Fruit fly (Drosophila melanogaster) whole organism, embryonic: ENCODE measurements around the gene Cdc16.

Experiments used
- Antp ChIP-seq: fragments of 200-800 bp; sonication (Bioruptor generic); optimal IDR thresholded peaks from 3 replicates; lab custom pipeline; 2016; ENCODE audit warnings: missing biosample characterization, missing genetic modification characterization
- Awh ChIP-seq: fragments of 200-800 bp; sonication (Bioruptor generic); IDR thresholded peaks from 2 replicates; pipeline ENCODE4, ENCODE4 v1.3.6; 2022; ENCODE audit warnings: missing biosample characterization, missing genetic modification characterization
- Bgb ChIP-seq: fragments of 200-800 bp; sonication (Bioruptor generic); IDR thresholded peaks from 2 replicates; pipeline ENCODE4 v1.3.6; 2022; ENCODE audit warnings: missing biosample characterization, missing genetic modification characterization; ENCODE audit not compliant: partially characterized antibody
- CG10543 ChIP-seq: fragments of 200-800 bp; sonication (Bioruptor generic); optimal IDR thresholded peaks from 3 replicates; lab custom pipeline; 2017; ENCODE audit warnings: missing biosample characterization, mild to moderate bottlenecking, missing genetic modification characterization, moderate library complexity
- CG13624 ChIP-seq: fragments of 200-800 bp; sonication (Bioruptor generic); optimal IDR thresholded peaks from 2 replicates; lab custom pipeline; 2016; ENCODE audit warnings: missing biosample characterization, missing genetic modification characterization
- CG13775 ChIP-seq: fragments of 200-800 bp; sonication (Bioruptor generic); optimal IDR thresholded peaks from 3 replicates; lab custom pipeline; 2017; ENCODE audit warnings: missing biosample characterization, mild to moderate bottlenecking, missing genetic modification characterization
- CG1529 ChIP-seq: fragments of 200-800 bp; sonication (Bioruptor generic); optimal IDR thresholded peaks from 3 replicates; lab custom pipeline; 2018; ENCODE audit warnings: missing biosample characterization, missing genetic modification characterization
- CG1603 ChIP-seq: fragments of 200-800 bp; sonication (Bioruptor generic); optimal IDR thresholded peaks from 2 replicates; lab custom pipeline; 2019; ENCODE audit warnings: missing biosample characterization, mild to moderate bottlenecking, missing genetic modification characterization, moderate library complexity
- CG17568 ChIP-seq: fragments of 200-800 bp; sonication (Bioruptor generic); optimal IDR thresholded peaks from 2 replicates; lab custom pipeline; 2018; ENCODE audit warnings: missing biosample characterization, mild to moderate bottlenecking, missing genetic modification characterization, moderate library complexity
- CG17802 ChIP-seq: fragments of 200-800 bp; sonication (Bioruptor generic); optimal IDR thresholded peaks from 2 replicates; lab custom pipeline; 2018; ENCODE audit warnings: missing biosample characterization, mild to moderate bottlenecking, missing genetic modification characterization, moderate library complexity
- CG2678 ChIP-seq: fragments of 200-800 bp; sonication (Bioruptor generic); optimal IDR thresholded peaks from 3 replicates; lab custom pipeline; 2019; ENCODE audit warnings: missing biosample characterization, mild to moderate bottlenecking, missing genetic modification characterization, moderate library complexity
- CG42726 ChIP-seq: fragments of 200-800 bp; sonication (Bioruptor generic); IDR thresholded peaks from 2 replicates; pipeline ENCODE4 v1.3.6; 2022; ENCODE audit warnings: missing biosample characterization, missing genetic modification characterization; ENCODE audit not compliant: partially characterized antibody
- CG4282 ChIP-seq: fragments of 200-800 bp; sonication (Bioruptor generic); optimal IDR thresholded peaks from 2 replicates; lab custom pipeline; 2016; ENCODE audit warnings: missing biosample characterization, missing genetic modification characterization
- CG4617 ChIP-seq: fragments of 200-800 bp; sonication (Bioruptor generic); optimal IDR thresholded peaks from 3 replicates; lab custom pipeline; 2016; ENCODE audit warnings: missing biosample characterization, missing genetic modification characterization, borderline replicate concordance
- CG4730 ChIP-seq: fragments of 200-800 bp; sonication (Bioruptor generic); IDR thresholded peaks from 2 replicates; pipeline ENCODE4 v1.3.6; 2022; ENCODE audit warnings: missing biosample characterization, missing genetic modification characterization
- CG6272 ChIP-seq: fragments of 200-800 bp; sonication (Bioruptor generic); IDR thresholded peaks from 2 replicates; pipeline ENCODE4 v1.3.6; 2022; ENCODE audit warnings: missing biosample characterization, missing genetic modification characterization
- CG7271 ChIP-seq: fragments of 200-800 bp; sonication (Bioruptor generic); optimal IDR thresholded peaks from 2 replicates; lab custom pipeline; 2018; ENCODE audit warnings: missing biosample characterization, mild to moderate bottlenecking, missing genetic modification characterization, moderate library complexity
- CG7786 ChIP-seq: fragments of 200-800 bp; sonication (Bioruptor generic); optimal IDR thresholded peaks from 2 replicates; lab custom pipeline; 2016; ENCODE audit warnings: missing biosample characterization, missing genetic modification characterization
- CG7987 ChIP-seq: fragments of 200-800 bp; sonication (Bioruptor generic); optimal IDR thresholded peaks from 2 replicates; lab custom pipeline; 2018; ENCODE audit warnings: missing biosample characterization, mild to moderate bottlenecking, missing genetic modification characterization, moderate library complexity
- CG8765 ChIP-seq: fragments of 200-800 bp; sonication (Bioruptor generic); IDR thresholded peaks from 2 replicates; pipeline ENCODE4 v1.3.6; 2022; ENCODE audit warnings: missing biosample characterization, missing genetic modification characterization
- CG9609 ChIP-seq: fragments of 200-800 bp; sonication (Bioruptor generic); optimal IDR thresholded peaks from 3 replicates; lab custom pipeline; 2016; ENCODE audit warnings: missing biosample characterization, missing genetic modification characterization
- Dbx ChIP-seq: fragments of 200-800 bp; sonication (Bioruptor generic); IDR thresholded peaks from 3 replicates; pipeline ENCODE4 v1.3.6; 2022; ENCODE audit warnings: missing biosample characterization, missing genetic modification characterization
- Dp ChIP-seq: fragments of 200-800 bp; sonication (Bioruptor generic); optimal IDR thresholded peaks from 2 replicates; lab custom pipeline; 2018; ENCODE audit warnings: missing biosample characterization, mild to moderate bottlenecking, missing genetic modification characterization, moderate library complexity
- Fer1 ChIP-seq: fragments of 200-800 bp; sonication (Bioruptor generic); optimal IDR thresholded peaks from 2 replicates; lab custom pipeline; 2017; ENCODE audit warnings: missing biosample characterization, mild to moderate bottlenecking, missing genetic modification characterization
- Hmx ChIP-seq: fragments of 200-800 bp; sonication (Bioruptor generic); optimal IDR thresholded peaks from 2 replicates; lab custom pipeline; 2016; ENCODE audit warnings: missing biosample characterization, missing genetic modification characterization
- Lim3 ChIP-seq: fragments of 200-800 bp; sonication (Bioruptor generic); IDR thresholded peaks from 2 replicates; pipeline ENCODE4 v1.3.6; 2022; ENCODE audit warnings: missing biosample characterization, missing genetic modification characterization
- Meics ChIP-seq: fragments of 200-800 bp; sonication (Bioruptor generic); optimal IDR thresholded peaks from 2 replicates; lab custom pipeline; 2017; ENCODE audit warnings: missing biosample characterization, mild to moderate bottlenecking, missing genetic modification characterization
- Six4 ChIP-seq: fragments of 200-800 bp; sonication (Bioruptor generic); optimal IDR thresholded peaks from 2 replicates; lab custom pipeline; 2016; ENCODE audit warnings: missing biosample characterization, missing genetic modification characterization
- Taf1 ChIP-seq: fragments of 200-800 bp; sonication (Bioruptor generic); IDR thresholded peaks from 2 replicates; pipeline ENCODE4 v1.3.6; 2022; ENCODE audit warnings: missing biosample characterization, missing genetic modification characterization
- Trl ChIP-seq, 3 experiments: fragments of >200 bp in 2 of 3; fragments of 200-800 bp in 1 of 3; sonication (Bioruptor generic) in 1 of 3; optimal IDR thresholded peaks; 2 replicates in 1 of 3; 3 replicates in 2 of 3; lab custom pipeline; 2016 to 2017; ENCODE audit warnings: missing biosample characterization in 1 of 3, missing genetic modification characterization in 1 of 3
- Vsx1 ChIP-seq: fragments of 200-800 bp; sonication (Bioruptor generic); optimal IDR thresholded peaks from 2 replicates; lab custom pipeline; 2017; ENCODE audit warnings: missing biosample characterization, mild to moderate bottlenecking, missing genetic modification characterization, missing genetic modification reagents
- Xrp1 ChIP-seq: fragments of 200-800 bp; sonication (Bioruptor generic); IDR thresholded peaks from 2 replicates; pipeline ENCODE4 v1.3.6; 2022; ENCODE audit warnings: missing biosample characterization, missing genetic modification characterization
- bigmax ChIP-seq: fragments of 200-800 bp; sonication (Bioruptor generic); optimal IDR thresholded peaks from 2 replicates; lab custom pipeline; 2018; ENCODE audit warnings: missing biosample characterization, mild to moderate bottlenecking, missing genetic modification characterization
- chif ChIP-seq, 2 experiments: fragments of 200-800 bp; sonication (Bioruptor generic); optimal IDR thresholded peaks; 3 replicates each; lab custom pipeline; 2016; ENCODE audit warnings: missing biosample characterization in 2 of 2, missing genetic modification characterization in 2 of 2
- ci ChIP-seq: fragments of 200-800 bp; sonication (Bioruptor generic); IDR thresholded peaks from 3 replicates; pipeline ENCODE4 v1.3.6; 2022; ENCODE audit warnings: missing biosample characterization, missing genetic modification characterization
- disco-r ChIP-seq: fragments of 200-800 bp; sonication (Bioruptor generic); optimal IDR thresholded peaks from 2 replicates; lab custom pipeline; 2016; ENCODE audit warnings: missing biosample characterization, missing genetic modification characterization
- ftz-f1 ChIP-seq: fragments of 200-800 bp; sonication (Bioruptor generic); optimal IDR thresholded peaks from 2 replicates; lab custom pipeline; 2016; ENCODE audit warnings: missing biosample characterization, missing genetic modification characterization
- gcm2 ChIP-seq: fragments of 200-800 bp; sonication (Bioruptor generic); optimal IDR thresholded peaks from 2 replicates; lab custom pipeline; 2016; ENCODE audit warnings: missing biosample characterization, missing genetic modification characterization
- gem ChIP-seq: fragments of 200-800 bp; sonication (Bioruptor generic); optimal IDR thresholded peaks from 2 replicates; lab custom pipeline; 2019; ENCODE audit warnings: missing biosample characterization, mild to moderate bottlenecking, missing genetic modification characterization, moderate library complexity
- insv ChIP-seq, 2 experiments: fragments of 200-800 bp; sonication (Bioruptor generic); optimal IDR thresholded peaks; 3 replicates each; lab custom pipeline; 2016 to 2018; ENCODE audit warnings: missing biosample characterization in 2 of 2, missing genetic modification characterization in 2 of 2
- nom ChIP-seq: fragments of 200-800 bp; sonication (Bioruptor generic); optimal IDR thresholded peaks from 2 replicates; lab custom pipeline; 2017; ENCODE audit warnings: missing biosample characterization, missing genetic modification characterization, mild to moderate bottlenecking, moderate library complexity, missing genetic modification reagents
- otp ChIP-seq: fragments of 200-800 bp; sonication (Bioruptor generic); IDR thresholded peaks from 3 replicates; pipeline ENCODE4, ENCODE4 v1.3.6; 2022; ENCODE audit warnings: missing biosample characterization, missing genetic modification characterization
- p53 ChIP-seq: fragments of 200-800 bp; sonication (Bioruptor generic); optimal IDR thresholded peaks from 2 replicates; lab custom pipeline; 2016; ENCODE audit warnings: missing biosample characterization, missing genetic modification characterization
- pan ChIP-seq, 4 experiments: fragments of >200 bp in 3 of 4; fragments of 200-800 bp in 1 of 4; sonication (Bioruptor generic) in 1 of 4; optimal IDR thresholded peaks in 3 of 4; IDR thresholded peaks in 1 of 4; 2 replicates each; pipeline versions ENCODE4 v1.3.6 to Lab custom; 2017 to 2022; ENCODE audit warnings: missing biosample characterization in 2 of 4, missing genetic modification characterization in 2 of 4, mixed read lengths in 1 of 4
- sim ChIP-seq: fragments of 200-800 bp; sonication (Bioruptor generic); IDR thresholded peaks from 2 replicates; pipeline ENCODE4 v1.3.6; 2022; ENCODE audit warnings: missing biosample characterization, missing genetic modification characterization
- tap ChIP-seq: fragments of 200-800 bp; optimal IDR thresholded peaks from 3 replicates; lab custom pipeline; 2019; ENCODE audit warnings: missing biosample characterization, mild to moderate bottlenecking, missing genetic modification characterization, moderate library complexity
- toy ChIP-seq: fragments of 200-800 bp; sonication (Bioruptor generic); IDR thresholded peaks from 2 replicates; pipeline ENCODE4 v1.3.6; 2022; ENCODE audit warnings: missing biosample characterization, missing genetic modification characterization
- tup ChIP-seq: fragments of 200-800 bp; sonication (Bioruptor generic); optimal IDR thresholded peaks from 2 replicates; lab custom pipeline; 2016; ENCODE audit warnings: missing biosample characterization, mild to moderate bottlenecking, missing genetic modification characterization, moderate library complexity
- vnd ChIP-seq: fragments of 200-800 bp; sonication (Bioruptor generic); IDR thresholded peaks from 3 replicates; pipeline ENCODE4 v1.3.6; 2022; ENCODE audit warnings: missing biosample characterization, missing genetic modification characterization; ENCODE audit not compliant: partially characterized antibody

Gene Cdc16

dm6 chr3R:23326292-23326691, 45.3 kb downstream of the Cdc16 start (continued):
- TF ChIP-seq CG13624 (GFP tag; lab: Kevin White, UChicago) (peak; percentile 82), CG17802 (tag; lab: Kevin White, UChicago) (peak; percentile 72), CG1603 (tag; lab: Kevin White, UChicago) (peak; percentile 96), CG17568 (GFP tag; lab: Kevin White, UChicago) (peak; percentile 82), Taf1 (0 out of 2 replicates have a peak, but pooled peaks have one; percentile 52), Bgb (GFP tag; lab: Robert Waterston, UW) (no peak), Lim3 (GFP tag; lab: Robert Waterston, UW) (no peak; the same call in 1 of the 2 replicates), Dbx (GFP tag; lab: Robert Waterston, UW) (peak; percentile 58; the same call in 1 of the 3 replicates), tup (GFP tag; lab: Kevin White, UChicago) (peak; percentile 63), Six4 (GFP tag; lab: Kevin White, UChicago) (peak; percentile 81), otp (GFP tag; lab: Robert Waterston, UW) (peak; percentile 83), disco-r (peak; percentile 78), CG1529 (GFP tag; lab: Kevin White, UChicago) (peak; percentile 75), Meics (peak; percentile 80), CG2678 (tag; lab: Kevin White, UChicago) (peak; percentile 86), ci (GFP tag; lab: Robert Waterston, UW) (peak; percentile 93), CG13775 (GFP tag; lab: Kevin White, UChicago) (peak; percentile 82), Fer1 (GFP tag; lab: Kevin White, UChicago) (peak; percentile 77), ftz-f1 (no peak), CG8765 (peak; percentile 77), CG7271 (peak; percentile 24), Xrp1 (GFP tag; lab: Robert Waterston, UW) (peak; percentile 94), sim (peak; percentile 84), Dp (no peak), CG10543 (GFP tag; lab: Kevin White, UChicago) (peak; percentile 12), Hmx (GFP tag; lab: Kevin White, UChicago) (peak; percentile 26), toy (GFP tag; lab: Robert Waterston, UW) (peak; percentile 66; the same call in 1 of the 2 replicates), Awh (peak; percentile 70), CG7786 (GFP tag; lab: Kevin White, UChicago) (peak; percentile 83), CG9609 (GFP tag; lab: Kevin White, UChicago) (peak; percentile 80), gem (tag; lab: Kevin White, UChicago) (peak; percentile 93), chif (GFP tag; optimal IDR thresholded peaks at IDR 0.05; lab: Kevin White, UChicago) (peak; percentile 88 to 93), Antp (peak; percentile 85), gcm2 (GFP tag; lab: Kevin White, UChicago) (peak; percentile 81), bigmax (GFP tag; lab: Kevin White, UChicago) (no peak), CG4617 (GFP tag; lab: Kevin White, UChicago) (peak; percentile 63), Trl (optimal IDR thresholded peaks at IDR 0.05; lab: Kevin White, UChicago) (no peak), Trl (GFP tag; optimal IDR thresholded peaks at IDR 0.05; lab: Kevin White, UChicago) (peak; percentile 89), CG6272 (peak; percentile 51; the same call in 1 of the 2 replicates), tap (tag; lab: Kevin White, UChicago) (peak; percentile 82), CG7987 (GFP tag; lab: Kevin White, UChicago) (peak; percentile 56), Vsx1 (peak; percentile 26), insv (GFP tag; optimal IDR thresholded peaks at IDR 0.05; lab: Kevin White, UChicago) (no peak), CG4730 (peak; percentile 66), CG42726 (no peak), pan (optimal IDR thresholded peaks at IDR 0.05; lab: Kevin White, UChicago) (no peak), pan (GFP tag; optimal IDR thresholded peaks at IDR 0.05 in 1 of 2, IDR thresholded peaks at IDR 0.05 in 1 of 2) (peak in 1 of 2 experiments; percentile 81), nom (GFP tag; lab: Kevin White, UChicago) (peak; percentile 91), CG4282 (peak; percentile 45), p53 (GFP tag; lab: Kevin White, UChicago) (peak; percentile 40), vnd (GFP tag; lab: Robert Waterston, UW) (no peak)
